Worm (Caenorhabditis elegans) whole organism, mixed stage, embryonic: ENCODE measurements around the gene zfp-3.

Experiments
- ces-1 ChIP-seq: fragments of 150-350 bp; optimal IDR thresholded peaks from 2 replicates; lab custom pipeline; 2014; ENCODE audit warnings: missing biosample characterization, missing genetic modification reagents, missing genetic modification characterization
- hlh-1 ChIP-seq: fragments of 150-350 bp; optimal IDR thresholded peaks from 2 replicates; lab custom pipeline; 2014; ENCODE audit warnings: missing biosample characterization, missing genetic modification reagents, missing genetic modification characterization
- mep-1 ChIP-seq: fragments of 150-350 bp; optimal IDR thresholded peaks from 2 replicates; lab custom pipeline; 2017; ENCODE audit warnings: missing biosample characterization, missing genetic modification reagents, missing genetic modification characterization, inconsistent platforms
- nhr-237 ChIP-seq: fragments of 150-350 bp; optimal IDR thresholded peaks from 2 replicates; lab custom pipeline; 2014; ENCODE audit warnings: missing biosample characterization, missing genetic modification characterization
- nhr-76 ChIP-seq: sonication (generic microtip); optimal IDR thresholded peaks from 2 replicates; lab custom pipeline; 2017; ENCODE audit warnings: missing biosample characterization, missing genetic modification characterization
- pha-4 ChIP-seq: fragments of 150-350 bp; optimal IDR thresholded peaks from 2 replicates; lab custom pipeline; 2018; ENCODE audit warnings: missing biosample characterization, missing genetic modification reagents, missing genetic modification characterization
- sem-2 ChIP-seq: fragments of 200-800 bp; sonication (Bioruptor generic); optimal IDR thresholded peaks from 2 replicates; lab custom pipeline; 2018; ENCODE audit warnings: mild to moderate bottlenecking, missing genetic modification characterization, missing compliant biosample characterization
- snpc-4 ChIP-seq: fragments of 150-350 bp; optimal IDR thresholded peaks from 2 replicates; lab custom pipeline; 2014; ENCODE audit warnings: missing biosample characterization, missing genetic modification characterization
- unc-62 ChIP-seq: fragments of 150-350 bp; optimal IDR thresholded peaks from 2 replicates; lab custom pipeline; 2014; ENCODE audit warnings: missing biosample characterization, missing genetic modification reagents, missing genetic modification characterization
- ztf-11 ChIP-seq: fragments of 150-350 bp; optimal IDR thresholded peaks from 2 replicates; lab custom pipeline; 2014; ENCODE audit warnings: missing biosample characterization, missing genetic modification characterization

DNA sequence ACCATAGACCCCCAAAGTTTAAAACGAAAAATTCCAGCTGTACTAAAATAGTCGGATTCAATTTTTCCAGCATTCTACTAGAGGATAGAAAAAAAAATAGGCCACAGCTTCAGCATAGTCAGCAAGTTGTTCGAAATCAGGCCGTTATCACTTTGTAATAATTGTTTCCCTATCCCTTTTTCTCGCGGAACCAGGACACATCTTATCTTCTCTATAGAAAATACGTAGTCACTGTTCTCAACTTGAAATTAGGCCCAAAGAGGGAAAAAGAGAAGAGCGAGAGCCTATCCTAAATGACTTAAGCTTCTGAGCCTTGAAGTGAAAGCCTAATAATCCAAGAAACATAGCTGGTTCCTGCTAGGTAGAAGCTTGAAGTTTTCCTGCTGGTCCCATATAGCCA lies 747 bp downstream of the zfp-3 start:
- TF ChIP-seq nhr-76 (tag; lab: Kevin White, UChicago): no peak
- no peak for TF ChIP-seq snpc-4 (tag; lab: Kevin White, UChicago)
- no peak for TF ChIP-seq nhr-237 (tag; lab: Kevin White, UChicago)
- TF ChIP-seq sem-2 (GFP tag; lab: Kevin White, UChicago): no peak
- no peak for TF ChIP-seq ztf-11
- TF ChIP-seq pha-4: no peak
- TF ChIP-seq mep-1 (tag; lab: Kevin White, UChicago): no peak
- no peak for TF ChIP-seq ces-1 (GFP tag; lab: Kevin White, UChicago)
- TF ChIP-seq unc-62 (GFP tag; lab: Kevin White, UChicago): no peak
- TF ChIP-seq hlh-1 (tag; lab: Kevin White, UChicago): no peak
